Worm (Caenorhabditis elegans) whole organism, late embryonic: Measurements from ENCODE around the gene enri-2.
A peak's percentile ranks its signal among the peaks of the same experiment; 100 is the strongest.

Experiments
- C08G9.2 ChIP-seq: sonication (generic microtip); optimal IDR thresholded peaks from 2 replicates; lab custom pipeline; 2016; ENCODE audit warnings: mild to moderate bottlenecking, missing genetic modification characterization, moderate library complexity, missing compliant biosample characterization
- F13H6.1 ChIP-seq: sonication (generic microtip); optimal IDR thresholded peaks from 2 replicates; lab custom pipeline; 2016; ENCODE audit warnings: missing genetic modification characterization, missing compliant biosample characterization
- K09A11.1 ChIP-seq: sonication (generic microtip); optimal IDR thresholded peaks from 2 replicates; lab custom pipeline; 2017; ENCODE audit warnings: antibody characterized with exemption, mild to moderate bottlenecking, missing genetic modification characterization, missing compliant biosample characterization; ENCODE audit not compliant: insufficient read depth
- T23F11.4 ChIP-seq: fragments of 200-800 bp; sonication (Bioruptor generic); optimal IDR thresholded peaks from 2 replicates; lab custom pipeline; 2018; ENCODE audit warnings: mild to moderate bottlenecking, missing genetic modification characterization, missing compliant biosample characterization
- Y22D7AL.16 ChIP-seq: sonication (generic microtip); optimal IDR thresholded peaks from 2 replicates; lab custom pipeline; 2016; ENCODE audit warnings: missing genetic modification characterization, missing compliant biosample characterization
- ama-1 ChIP-seq: fragments of 150-350 bp; optimal IDR thresholded peaks from 2 replicates; lab custom pipeline; 2014
- ceh-14 ChIP-seq: sonication (generic microtip); optimal IDR thresholded peaks from 2 replicates; lab custom pipeline; 2016; ENCODE audit warnings: missing genotype, missing genetic modification characterization, missing compliant biosample characterization
- ceh-18 ChIP-seq: sonication (generic microtip); optimal IDR thresholded peaks from 2 replicates; lab custom pipeline; 2016; ENCODE audit warnings: missing genetic modification characterization, missing compliant biosample characterization
- ceh-19 ChIP-seq: fragments of 200-800 bp; sonication (Bioruptor generic); optimal IDR thresholded peaks from 2 replicates; lab custom pipeline; 2018; ENCODE audit warnings: mild to moderate bottlenecking, missing genetic modification characterization, missing compliant biosample characterization
- ceh-22 ChIP-seq: sonication (generic microtip); optimal IDR thresholded peaks from 2 replicates; lab custom pipeline; 2017; ENCODE audit warnings: missing biosample characterization, missing genetic modification characterization
- ceh-24 ChIP-seq: sonication (generic microtip); optimal IDR thresholded peaks from 2 replicates; lab custom pipeline; 2016; ENCODE audit warnings: mild to moderate bottlenecking, missing genetic modification characterization, missing compliant biosample characterization
- ceh-30 ChIP-seq: fragments of 150-350 bp; optimal IDR thresholded peaks from 2 replicates; lab custom pipeline; 2014; ENCODE audit warnings: missing biosample characterization, missing genetic modification characterization
- ceh-31 ChIP-seq: sonication (generic microtip); optimal IDR thresholded peaks from 2 replicates; lab custom pipeline; 2016; ENCODE audit warnings: missing genetic modification characterization, missing compliant biosample characterization
- ceh-34 ChIP-seq: sonication (generic microtip); optimal IDR thresholded peaks from 2 replicates; lab custom pipeline; 2016; ENCODE audit warnings: mild to moderate bottlenecking, missing genetic modification characterization, missing compliant biosample characterization
- ceh-48 ChIP-seq: sonication (generic microtip); optimal IDR thresholded peaks from 2 replicates; lab custom pipeline; 2016; ENCODE audit warnings: missing genetic modification characterization, inconsistent platforms, missing compliant biosample characterization
- ceh-6 ChIP-seq: fragments of 200-800 bp; sonication (Bioruptor generic); optimal IDR thresholded peaks from 2 replicates; lab custom pipeline; 2018; ENCODE audit warnings: mild to moderate bottlenecking, missing genetic modification characterization, missing compliant biosample characterization
- ceh-9 ChIP-seq: sonication (generic microtip); optimal IDR thresholded peaks from 2 replicates; lab custom pipeline; 2016; ENCODE audit warnings: mild to moderate bottlenecking, missing genetic modification characterization, inconsistent platforms, missing compliant biosample characterization
- che-1 ChIP-seq: sonication (generic microtip); optimal IDR thresholded peaks from 2 replicates; lab custom pipeline; 2016; ENCODE audit warnings: mild to moderate bottlenecking, missing genetic modification characterization, missing compliant biosample characterization
- dmd-4 ChIP-seq: sonication (generic microtip); optimal IDR thresholded peaks from 2 replicates; lab custom pipeline; 2016; ENCODE audit warnings: borderline replicate concordance, missing genetic modification characterization, missing compliant biosample characterization
- elt-4 ChIP-seq: sonication (generic microtip); optimal IDR thresholded peaks from 2 replicates; lab custom pipeline; 2016; ENCODE audit warnings: missing genetic modification characterization, missing compliant biosample characterization
- eyg-1 ChIP-seq: sonication (generic microtip); optimal IDR thresholded peaks from 2 replicates; lab custom pipeline; 2016; ENCODE audit warnings: missing genotype, missing genetic modification characterization, missing compliant biosample characterization
- fax-1 ChIP-seq: sonication (generic microtip); optimal IDR thresholded peaks from 2 replicates; lab custom pipeline; 2016; ENCODE audit warnings: missing genotype, missing genetic modification characterization, missing compliant biosample characterization
- fkh-10 ChIP-seq: fragments of 150-350 bp; optimal IDR thresholded peaks from 2 replicates; lab custom pipeline; 2014; ENCODE audit warnings: missing biosample characterization, missing genetic modification reagents, missing genetic modification characterization
- gmeb-2 ChIP-seq: sonication (generic microtip); optimal IDR thresholded peaks from 2 replicates; lab custom pipeline; 2016; ENCODE audit warnings: missing genetic modification characterization, inconsistent platforms, missing compliant biosample characterization
- hlh-13 ChIP-seq: fragments of 200-800 bp; sonication (Bioruptor generic); optimal IDR thresholded peaks from 2 replicates; lab custom pipeline; 2018; ENCODE audit warnings: mild to moderate bottlenecking, missing genetic modification characterization, missing compliant biosample characterization
- hlh-6 ChIP-seq: sonication (generic microtip); optimal IDR thresholded peaks from 2 replicates; lab custom pipeline; 2016; ENCODE audit warnings: missing genotype, missing genetic modification characterization, missing compliant biosample characterization
- lim-6 ChIP-seq: sonication (generic microtip); optimal IDR thresholded peaks from 2 replicates; lab custom pipeline; 2016; ENCODE audit warnings: missing genetic modification characterization, missing compliant biosample characterization
- nfya-1 ChIP-seq: sonication (generic microtip); optimal IDR thresholded peaks from 2 replicates; lab custom pipeline; 2017; ENCODE audit warnings: missing genetic modification characterization, mild to moderate bottlenecking, missing compliant biosample characterization, antibody characterized with exemption, moderate library complexity
- nhr-11 ChIP-seq: fragments of 150-350 bp; optimal IDR thresholded peaks from 2 replicates; lab custom pipeline; 2014; ENCODE audit warnings: missing biosample characterization, missing genetic modification characterization
- npax-4 ChIP-seq: sonication (generic microtip); optimal IDR thresholded peaks from 2 replicates; lab custom pipeline; 2016; ENCODE audit warnings: missing genetic modification characterization, missing compliant biosample characterization
- pha-2 ChIP-seq: sonication (generic microtip); optimal IDR thresholded peaks from 2 replicates; lab custom pipeline; 2017; ENCODE audit warnings: mild to moderate bottlenecking, missing genetic modification characterization, missing compliant biosample characterization
- pqm-1 ChIP-seq: sonication (generic microtip); optimal IDR thresholded peaks from 2 replicates; lab custom pipeline; 2016; ENCODE audit warnings: missing genetic modification characterization, missing compliant biosample characterization
- ref-2 ChIP-seq: sonication (generic microtip); optimal IDR thresholded peaks from 2 replicates; lab custom pipeline; 2016; ENCODE audit warnings: missing genetic modification characterization, missing compliant biosample characterization
- rnt-1 ChIP-seq: sonication (generic microtip); optimal IDR thresholded peaks from 2 replicates; lab custom pipeline; 2016; ENCODE audit warnings: missing genetic modification characterization, missing compliant biosample characterization
- sox-2 ChIP-seq: fragments of 200-800 bp; sonication (Bioruptor generic); IDR thresholded peaks from 2 replicates; pipeline ENCODE4 v1.3.6; 2022; ENCODE audit warnings: missing genetic modification reagents, missing genetic modification characterization, missing compliant biosample characterization
- syd-9 ChIP-seq: sonication (generic microtip); optimal IDR thresholded peaks from 2 replicates; lab custom pipeline; 2016; ENCODE audit warnings: mild to moderate bottlenecking, missing genetic modification characterization, moderate library complexity, missing compliant biosample characterization
- tbx-2 ChIP-seq: sonication (generic microtip); optimal IDR thresholded peaks from 2 replicates; lab custom pipeline; 2016; ENCODE audit warnings: missing genetic modification characterization, missing compliant biosample characterization
- unc-3 ChIP-seq, 2 experiments: fragments of 200-800 bp in 1 of 2; sonication (Bioruptor generic) in 1 of 2; sonication (generic microtip) in 1 of 2; conservative IDR thresholded peaks in 1 of 2; optimal IDR thresholded peaks in 1 of 2; 2 replicates each; pipeline versions ENCODE4 v1.3.6 to Lab custom; 2016 to 2022; ENCODE audit warnings: missing compliant biosample characterization in 2 of 2, missing genetic modification characterization in 2 of 2, missing genetic modification reagents in 1 of 2
- unc-42 ChIP-seq: sonication (generic microtip); optimal IDR thresholded peaks from 2 replicates; lab custom pipeline; 2016; ENCODE audit warnings: missing genotype, missing genetic modification characterization, missing compliant biosample characterization
- unc-55 ChIP-seq: sonication (generic microtip); optimal IDR thresholded peaks from 2 replicates; lab custom pipeline; 2017; ENCODE audit warnings: missing biosample characterization, missing genetic modification reagents, missing genetic modification characterization

Gene enri-2

ce11 chrX:14549709-14550199 lies 4.1 kb downstream of the enri-2 start, which contains the start of gene ram-5:
Gene ram-5, plus strand, starts transcription at chrX:14550149.
- TF ChIP-seq hlh-13 (GFP tag; lab: Kevin White, UChicago) (no peak), ceh-6 (no peak), Y22D7AL.16 (tag; lab: Kevin White, UChicago) (no peak), unc-3 (GFP tag; conservative IDR thresholded peaks at IDR 0.05; lab: Robert Waterston, UW) (no peak), unc-3 (tag; optimal IDR thresholded peaks at IDR 0.05; lab: Kevin White, UChicago) (no peak), ceh-30 (tag; lab: Kevin White, UChicago) (no peak), sox-2 (no peak), T23F11.4 (GFP tag; lab: Kevin White, UChicago) (no peak), ceh-34 (tag; lab: Kevin White, UChicago) (no peak), ceh-14 (tag; lab: Kevin White, UChicago) (no peak), ama-1 (lab: Kevin White, UChicago) (no peak), pha-2 (tag; lab: Kevin White, UChicago) (no peak), elt-4 (tag; lab: Kevin White, UChicago) (no peak), C08G9.2 (no peak), fax-1 (tag; lab: Kevin White, UChicago) (no peak), pqm-1 (tag; lab: Kevin White, UChicago) (no peak)

- no peak for TF ChIP-seq rnt-1
- TF ChIP-seq unc-42, result no peak
- TF ChIP-seq unc-55 (GFP tag; lab: Kevin White, UChicago), result no peak
- TF ChIP-seq hlh-6, result no peak
- TF ChIP-seq ceh-30 (tag; lab: Kevin White, UChicago), result no peak
Measured at ce11 chrX:14556403-14556802, 10.8 kb downstream of the enri-2 start.

ce11 chrX:14557352-14557935 lies 11.8 kb downstream of the enri-2 start:
- peak; percentile 45 for TF ChIP-seq ceh-31 (tag; lab: Kevin White, UChicago)
- peak; percentile 52 for TF ChIP-seq hlh-6
- peak; percentile 32 for TF ChIP-seq ceh-48 (tag; lab: Kevin White, UChicago)
- TF ChIP-seq syd-9 (tag; lab: Kevin White, UChicago), result peak; percentile 49
- TF ChIP-seq ceh-34 (tag; lab: Kevin White, UChicago), result peak; percentile 8
- TF ChIP-seq ceh-14 (tag; lab: Kevin White, UChicago), result peak; percentile 4
- TF ChIP-seq nfya-1, result peak; percentile 45
- no peak for TF ChIP-seq ceh-30 (tag; lab: Kevin White, UChicago)
- TF ChIP-seq pqm-1 (tag; lab: Kevin White, UChicago), result no peak
- TF ChIP-seq tbx-2 (tag; lab: Kevin White, UChicago), result peak; percentile 53
- TF ChIP-seq ceh-22 (tag; lab: Kevin White, UChicago), result no peak
- TF ChIP-seq unc-55 (GFP tag; lab: Kevin White, UChicago), result peak; percentile 66
- peak; percentile 31 for TF ChIP-seq F13H6.1 (tag; lab: Kevin White, UChicago)
- TF ChIP-seq nhr-11 (tag; lab: Kevin White, UChicago), result no peak
- TF ChIP-seq ceh-18 (tag; lab: Kevin White, UChicago), result peak; percentile 82
- TF ChIP-seq ref-2 (tag; lab: Kevin White, UChicago), result peak; percentile 48
- peak; percentile 42 for TF ChIP-seq unc-42

ce11 chrX:14557936-14558554 lies 12.4 kb downstream of the enri-2 start, which contains the start of gene nhr-3:
Gene nhr-3, plus strand, starts transcription at chrX:14558504.
- TF ChIP-seq Y22D7AL.16 (tag; lab: Kevin White, UChicago) (no peak), nfya-1 (no peak), lim-6 (tag; lab: Kevin White, UChicago) (no peak), ceh-9 (tag; lab: Kevin White, UChicago) (no peak), npax-4 (tag; lab: Kevin White, UChicago) (no peak), gmeb-2 (tag; lab: Kevin White, UChicago) (no peak), ceh-14 (tag; lab: Kevin White, UChicago) (no peak), fkh-10 (GFP tag; lab: Kevin White, UChicago) (no peak), K09A11.1 (tag; lab: Kevin White, UChicago) (no peak), dmd-4 (tag; lab: Kevin White, UChicago) (no peak), unc-42 (no peak), pqm-1 (tag; lab: Kevin White, UChicago) (no peak), che-1 (tag; lab: Kevin White, UChicago) (no peak), eyg-1 (no peak), ceh-24 (tag; lab: Kevin White, UChicago) (no peak), ceh-19 (GFP tag; lab: Kevin White, UChicago) (no peak)
